Fruit fly (Drosophila melanogaster) whole organism, embryonic: ENCODE measurements around the gene galla-2.

Source experiments
- Blimp-1 ChIP-seq: fragments of 200-800 bp; sonication (Bioruptor generic); optimal IDR thresholded peaks from 3 replicates; lab custom pipeline; 2018; ENCODE audit warnings: missing biosample characterization, missing genetic modification characterization, mild to moderate bottlenecking, moderate library complexity, missing genetic modification reagents
- CG10209 ChIP-seq: fragments of 200-800 bp; sonication (Bioruptor generic); optimal IDR thresholded peaks from 3 replicates; lab custom pipeline; 2017; ENCODE audit warnings: missing biosample characterization, mild to moderate bottlenecking, missing genetic modification characterization, missing genetic modification reagents
- CG10654 ChIP-seq: fragments of 200-800 bp; sonication (Bioruptor generic); optimal IDR thresholded peaks from 2 replicates; lab custom pipeline; 2016; ENCODE audit warnings: missing biosample characterization, missing genetic modification characterization
- CG11504 ChIP-seq: fragments of 200-800 bp; sonication (Bioruptor generic); optimal IDR thresholded peaks from 3 replicates; lab custom pipeline; 2019; ENCODE audit warnings: missing biosample characterization, mild to moderate bottlenecking, missing genetic modification characterization, moderate library complexity
- CG12659 ChIP-seq: fragments of 200-800 bp; sonication (Bioruptor generic); optimal IDR thresholded peaks from 3 replicates; lab custom pipeline; 2017; ENCODE audit warnings: mild to moderate bottlenecking, missing biosample characterization, missing genetic modification reagents, missing genetic modification characterization
- CG14441 ChIP-seq: fragments of 200-800 bp; sonication (Bioruptor generic); IDR thresholded peaks from 2 replicates; pipeline ENCODE4 v1.3.6; 2022; ENCODE audit warnings: missing biosample characterization, missing genetic modification characterization
- CG15514 ChIP-seq: fragments of 200-800 bp; sonication (Bioruptor generic); optimal IDR thresholded peaks from 3 replicates; lab custom pipeline; 2017; ENCODE audit warnings: missing biosample characterization, missing genetic modification characterization, mild to moderate bottlenecking, moderate library complexity, missing genetic modification reagents
- CG15601 ChIP-seq: fragments of 200-800 bp; sonication (Bioruptor generic); optimal IDR thresholded peaks from 3 replicates; lab custom pipeline; 2019; ENCODE audit warnings: missing biosample characterization, mild to moderate bottlenecking, missing genetic modification characterization, moderate library complexity
- CG17385 ChIP-seq: fragments of 200-800 bp; sonication (Bioruptor generic); optimal IDR thresholded peaks from 3 replicates; lab custom pipeline; 2018; ENCODE audit warnings: missing biosample characterization, mild to moderate bottlenecking, missing genetic modification characterization
- CG1832 ChIP-seq: fragments of 200-800 bp; sonication (Bioruptor generic); optimal IDR thresholded peaks from 2 replicates; lab custom pipeline; 2017; ENCODE audit warnings: missing biosample characterization, mild to moderate bottlenecking, missing genetic modification characterization, inconsistent platforms
- CG2199 ChIP-seq: fragments of 200-800 bp; sonication (Bioruptor generic); IDR thresholded peaks from 3 replicates; pipeline ENCODE4 v1.3.6; 2022; ENCODE audit warnings: missing biosample characterization, missing genetic modification characterization
- CG30431 ChIP-seq: fragments of 200-800 bp; sonication (Bioruptor generic); optimal IDR thresholded peaks from 2 replicates; lab custom pipeline; 2017; ENCODE audit warnings: missing biosample characterization, missing genetic modification characterization
- CG33557 ChIP-seq: fragments of 200-800 bp; sonication (Bioruptor generic); optimal IDR thresholded peaks from 2 replicates; lab custom pipeline; 2019; ENCODE audit warnings: missing biosample characterization, mild to moderate bottlenecking, missing genetic modification characterization, moderate library complexity
- CG8281 ChIP-seq: fragments of 200-800 bp; sonication (Bioruptor generic); optimal IDR thresholded peaks from 2 replicates; lab custom pipeline; 2018; ENCODE audit warnings: missing biosample characterization, mild to moderate bottlenecking, missing genetic modification characterization, moderate library complexity
- CG8290 ChIP-seq, 3 experiments: fragments of 200-800 bp; sonication (Bioruptor generic); optimal IDR thresholded peaks; 2 replicates each; lab custom pipeline; 2016 to 2019; ENCODE audit warnings: missing biosample characterization in 3 of 3, missing genetic modification characterization in 3 of 3, mild to moderate bottlenecking in 2 of 3, moderate library complexity in 1 of 3
- CG8924 ChIP-seq: fragments of 200-800 bp; optimal IDR thresholded peaks from 3 replicates; lab custom pipeline; 2019; ENCODE audit warnings: missing biosample characterization, mild to moderate bottlenecking, missing genetic modification characterization, moderate library complexity
- D ChIP-seq, 2 experiments: fragments of 200-800 bp in 1 of 2; fragments of >200 bp in 1 of 2; sonication (Bioruptor generic) in 1 of 2; optimal IDR thresholded peaks; 2 replicates in 1 of 2; 3 replicates in 1 of 2; lab custom pipeline; 2017; ENCODE audit warnings: mild to moderate bottlenecking in 1 of 2, missing biosample characterization in 1 of 2, missing genetic modification characterization in 1 of 2, missing genetic modification reagents in 1 of 2
- Deaf1 ChIP-seq: fragments of 200-800 bp; optimal IDR thresholded peaks from 3 replicates; lab custom pipeline; 2019; ENCODE audit warnings: missing biosample characterization, mild to moderate bottlenecking, missing genetic modification characterization, moderate library complexity
- HLHmδ ChIP-seq: fragments of 200-800 bp; sonication (Bioruptor generic); optimal IDR thresholded peaks from 2 replicates; lab custom pipeline; 2018; ENCODE audit warnings: missing biosample characterization, mild to moderate bottlenecking, missing genetic modification characterization, moderate library complexity
- Hr78 ChIP-seq, 2 experiments: fragments of 200-800 bp in 1 of 2; fragments of >200 bp in 1 of 2; sonication (Bioruptor generic) in 1 of 2; optimal IDR thresholded peaks; 2 replicates each; lab custom pipeline; 2017 to 2019; ENCODE audit warnings: missing biosample characterization in 2 of 2, missing genetic modification characterization in 2 of 2, mild to moderate bottlenecking in 1 of 2, moderate library complexity in 1 of 2
- Nf-YC ChIP-seq: fragments of 200-800 bp; optimal IDR thresholded peaks from 3 replicates; lab custom pipeline; 2019; ENCODE audit warnings: missing biosample characterization, mild to moderate bottlenecking, missing genetic modification characterization, moderate library complexity
- Oaz ChIP-seq: fragments of 200-800 bp; sonication (Bioruptor generic); IDR thresholded peaks from 2 replicates; pipeline ENCODE4 v1.3.6; 2022; ENCODE audit warnings: missing biosample characterization, missing genetic modification characterization
- Sry-β ChIP-seq: fragments of 200-800 bp; sonication (Bioruptor generic); optimal IDR thresholded peaks from 2 replicates; lab custom pipeline; 2018; ENCODE audit warnings: missing biosample characterization, mild to moderate bottlenecking, missing genetic modification characterization, moderate library complexity
- Trl ChIP-seq, 3 experiments: fragments of >200 bp in 2 of 3; fragments of 200-800 bp in 1 of 3; sonication (Bioruptor generic) in 1 of 3; optimal IDR thresholded peaks; 2 replicates in 1 of 3; 3 replicates in 2 of 3; lab custom pipeline; 2016 to 2017; ENCODE audit warnings: missing biosample characterization in 1 of 3, missing genetic modification characterization in 1 of 3
- ab ChIP-seq: fragments of 200-800 bp; sonication (Bioruptor generic); optimal IDR thresholded peaks from 2 replicates; lab custom pipeline; 2016; ENCODE audit warnings: missing biosample characterization, missing genetic modification characterization
- bcd ChIP-seq: fragments of 200-800 bp; sonication (Bioruptor generic); optimal IDR thresholded peaks from 2 replicates; lab custom pipeline; 2017; ENCODE audit warnings: missing biosample characterization, mild to moderate bottlenecking, missing genetic modification characterization
- chinmo ChIP-seq: fragments of 200-800 bp; sonication (Bioruptor generic); IDR thresholded peaks from 4 replicates; pipeline ENCODE4 v1.3.6; 2022; ENCODE audit warnings: missing biosample characterization, missing genetic modification characterization; ENCODE audit not compliant: partially characterized antibody
- chm ChIP-seq: fragments of 200-800 bp; sonication (Bioruptor generic); IDR thresholded peaks from 2 replicates; pipeline ENCODE4 v1.3.6; 2022; ENCODE audit warnings: missing biosample characterization, missing genetic modification characterization
- dan ChIP-seq: fragments of 200-800 bp; sonication (Bioruptor generic); IDR thresholded peaks from 2 replicates; pipeline ENCODE4 v1.3.6; 2022; ENCODE audit warnings: missing biosample characterization, missing genetic modification characterization
- gce ChIP-seq: fragments of 200-800 bp; sonication (Bioruptor generic); IDR thresholded peaks from 3 replicates; pipeline ENCODE4 v1.3.6; 2022; ENCODE audit warnings: missing biosample characterization, missing genetic modification characterization
- ken ChIP-seq: fragments of 200-800 bp; sonication (Bioruptor generic); IDR thresholded peaks from 3 replicates; pipeline ENCODE4 v1.3.6; 2022; ENCODE audit warnings: missing biosample characterization, missing genetic modification characterization
- lola ChIP-seq, 3 experiments: fragments of >200 bp in 2 of 3; fragments of 200-800 bp in 1 of 3; sonication (Bioruptor generic) in 1 of 3; optimal IDR thresholded peaks; 2 replicates each; lab custom pipeline; 2017 to 2019; ENCODE audit warnings: missing biosample characterization in 3 of 3, missing genetic modification characterization in 3 of 3, mild to moderate bottlenecking in 1 of 3, moderate library complexity in 1 of 3
- mirr ChIP-seq: fragments of 200-800 bp; sonication (Bioruptor generic); optimal IDR thresholded peaks from 3 replicates; lab custom pipeline; 2018; ENCODE audit warnings: missing biosample characterization, mild to moderate bottlenecking, missing genetic modification characterization
- nerfin-1 ChIP-seq: fragments of 200-800 bp; sonication (Bioruptor generic); optimal IDR thresholded peaks from 3 replicates; lab custom pipeline; 2019; ENCODE audit warnings: missing biosample characterization, mild to moderate bottlenecking, missing genetic modification characterization, moderate library complexity
- org-1 ChIP-seq: fragments of 200-800 bp; sonication (Bioruptor generic); optimal IDR thresholded peaks from 2 replicates; lab custom pipeline; 2017; ENCODE audit warnings: missing biosample characterization, missing genetic modification characterization
- sens ChIP-seq: fragments of 200-800 bp; sonication (Bioruptor generic); peaks from one replicate; lab custom pipeline; 2016; ENCODE audit warnings: missing biosample characterization, missing genetic modification characterization
- sr ChIP-seq: fragments of 200-800 bp; sonication (Bioruptor generic); IDR thresholded peaks from 3 replicates; pipeline ENCODE4 v1.3.6; 2022; ENCODE audit warnings: missing biosample characterization, missing genetic modification characterization
- tgo ChIP-seq: fragments of 200-800 bp; sonication (Bioruptor generic); IDR thresholded peaks from 3 replicates; pipeline ENCODE4 v1.3.6; 2022; ENCODE audit warnings: missing biosample characterization, missing genetic modification characterization
- tio ChIP-seq: fragments of 200-800 bp; sonication (Bioruptor generic); optimal IDR thresholded peaks from 2 replicates; lab custom pipeline; 2017; ENCODE audit warnings: missing biosample characterization, missing genetic modification characterization, inconsistent platforms
- tll ChIP-seq, 2 experiments: fragments of 200-800 bp in 1 of 2; fragments of >200 bp in 1 of 2; sonication (Bioruptor generic) in 1 of 2; optimal IDR thresholded peaks; 2 replicates each; lab custom pipeline; 2017 to 2019; ENCODE audit warnings: missing biosample characterization in 2 of 2, missing genetic modification characterization in 2 of 2, mild to moderate bottlenecking in 1 of 2, moderate library complexity in 1 of 2
- trem ChIP-seq: fragments of 200-800 bp; optimal IDR thresholded peaks from 3 replicates; lab custom pipeline; 2019; ENCODE audit warnings: missing biosample characterization, mild to moderate bottlenecking, missing genetic modification characterization, moderate library complexity
- trh ChIP-seq: fragments of 200-800 bp; sonication (Bioruptor generic); optimal IDR thresholded peaks from 2 replicates; lab custom pipeline; 2016; ENCODE audit warnings: missing biosample characterization, missing genetic modification characterization
- vfl ChIP-seq: fragments of 200-800 bp; sonication (Bioruptor generic); optimal IDR thresholded peaks from 2 replicates; lab custom pipeline; 2016; ENCODE audit warnings: missing biosample characterization, missing genetic modification characterization
- zen ChIP-seq: fragments of 200-800 bp; sonication (Bioruptor generic); optimal IDR thresholded peaks from 3 replicates; lab custom pipeline; 2018; ENCODE audit warnings: missing biosample characterization, mild to moderate bottlenecking, missing genetic modification characterization, moderate library complexity
- zfh2 ChIP-seq: fragments of 200-800 bp; sonication (Bioruptor generic); optimal IDR thresholded peaks from 2 replicates; lab custom pipeline; 2016; ENCODE audit warnings: missing biosample characterization, missing genetic modification characterization

The galla-2 gene

dm6 chr3L:10858569-10858968, 24.1 kb upstream of the galla-2 start (continued):
- no peak for TF ChIP-seq CG15601 (tag; lab: Kevin White, UChicago)
- peak; percentile 57 for TF ChIP-seq CG1832 (GFP tag; lab: Kevin White, UChicago)
- no peak for TF ChIP-seq dan (GFP tag; lab: Robert Waterston, UW)
- peak in 1 of 2 experiments; percentile 69 for TF ChIP-seq tll (GFP tag; optimal IDR thresholded peaks at IDR 0.05; lab: Kevin White, UChicago)
- no peak for TF ChIP-seq zfh2 (GFP tag; lab: Kevin White, UChicago)
- TF ChIP-seq CG17385 (GFP tag; lab: Kevin White, UChicago) = peak; percentile 83
- peak; percentile 5 for TF ChIP-seq Blimp-1
- TF ChIP-seq CG12659 (GFP tag; lab: Kevin White, UChicago) = no peak
- TF ChIP-seq ken (GFP tag; lab: Robert Waterston, UW) = no peak
- no peak for TF ChIP-seq HLHmδ (GFP tag; lab: Kevin White, UChicago)
- peak; percentile 5 for TF ChIP-seq CG11504 (tag; lab: Kevin White, UChicago)
- no peak for TF ChIP-seq CG30431 (GFP tag; lab: Kevin White, UChicago)
- TF ChIP-seq CG8281 = no peak
- peak; percentile 18 for TF ChIP-seq CG10209 (GFP tag; lab: Kevin White, UChicago)
- TF ChIP-seq Oaz (GFP tag; lab: Robert Waterston, UW) = no peak
- no peak for TF ChIP-seq tio (GFP tag; lab: Kevin White, UChicago)

- TF ChIP-seq zen = peak; percentile 68
- TF ChIP-seq Deaf1 = peak; percentile 78
- TF ChIP-seq chinmo (GFP tag; lab: Robert Waterston, UW) = peak; percentile 70; the same call in 1 of the 4 replicates
- peak; percentile 5 for TF ChIP-seq CG33557 (GFP tag; lab: Kevin White, UChicago)
- peak; percentile 70 for TF ChIP-seq sens (GFP tag; lab: Kevin White, UChicago)
- peak; percentile 26 for TF ChIP-seq D (optimal IDR thresholded peaks at IDR 0.05; lab: Kevin White, UChicago)
- no peak for TF ChIP-seq D (GFP tag; optimal IDR thresholded peaks at IDR 0.05; lab: Kevin White, UChicago)
- no peak for TF ChIP-seq bcd (GFP tag; lab: Kevin White, UChicago)
- peak; percentile 0 for TF ChIP-seq CG8290 (GFP tag; optimal IDR thresholded peaks at IDR 0.05; lab: Kevin White, UChicago)
- peak in 1 of 2 experiments; percentile 57 for TF ChIP-seq CG8290 (tag; optimal IDR thresholded peaks at IDR 0.05; lab: Kevin White, UChicago)
- peak in 1 of 2 experiments; percentile 5 for TF ChIP-seq tll (GFP tag; optimal IDR thresholded peaks at IDR 0.05; lab: Kevin White, UChicago)
- TF ChIP-seq chm (GFP tag; lab: Robert Waterston, UW) = peak; percentile 75; the same call in 1 of the 2 replicates
- TF ChIP-seq org-1 (GFP tag; lab: Kevin White, UChicago) = no peak
- TF ChIP-seq trem (tag; lab: Kevin White, UChicago) = peak; percentile 2
- peak; percentile 97; the same call in 2 of the 3 replicates for TF ChIP-seq CG2199
- TF ChIP-seq ab (GFP tag; lab: Kevin White, UChicago) = no peak
- TF ChIP-seq vfl (GFP tag; lab: Kevin White, UChicago) = peak; percentile 9
- no peak for TF ChIP-seq CG10654 (GFP tag; lab: Kevin White, UChicago)
- peak; percentile 40 for TF ChIP-seq mirr (GFP tag; lab: Kevin White, UChicago)
- TF ChIP-seq gce (GFP tag; lab: Robert Waterston, UW) = 0 out of 3 replicates have a peak, but pooled peaks have one; percentile 10
- peak; percentile 68; the same call in 2 of the 3 replicates for TF ChIP-seq sr
- no peak for TF ChIP-seq trh (GFP tag; lab: Kevin White, UChicago)
- TF ChIP-seq tgo = 0 out of 3 replicates have a peak, but pooled peaks have one; percentile 33
- peak in 1 of 3 experiments; percentile 4 for TF ChIP-seq lola (GFP tag; optimal IDR thresholded peaks at IDR 0.05; lab: Kevin White, UChicago)
- TF ChIP-seq CG8924 (tag; lab: Kevin White, UChicago) = peak; percentile 23
- peak; percentile 12 for TF ChIP-seq CG15514 (GFP tag; lab: Kevin White, UChicago)
- TF ChIP-seq CG14441 (GFP tag; lab: Robert Waterston, UW) = peak; percentile 21; the same call in 1 of the 2 replicates
- peak in 1 of 2 experiments; percentile 30 for TF ChIP-seq Hr78 (GFP tag; optimal IDR thresholded peaks at IDR 0.05; lab: Kevin White, UChicago)
- peak; percentile 9 to 22 for TF ChIP-seq Trl (optimal IDR thresholded peaks at IDR 0.05; lab: Kevin White, UChicago)
- TF ChIP-seq Trl (GFP tag; optimal IDR thresholded peaks at IDR 0.05; lab: Kevin White, UChicago) = no peak
- peak; percentile 23 for TF ChIP-seq nerfin-1 (tag; lab: Kevin White, UChicago)
- TF ChIP-seq Sry-β (GFP tag; lab: Kevin White, UChicago) = no peak
- TF ChIP-seq Nf-YC = peak; percentile 5
These were observed 22.5 kb upstream of the galla-2 start for dm6 chr3L:10860042-10860643.
